Worm (Caenorhabditis elegans) whole organism, young adult: ENCODE measurements around the gene fbxb-20.
A peak's percentile ranks its signal among the peaks of the same experiment; 100 is the strongest.

Experiments
- B0035.1 ChIP-seq: sonication (generic microtip); optimal IDR thresholded peaks from 2 replicates; lab custom pipeline; 2016; ENCODE audit warnings: missing genetic modification characterization, mild to moderate bottlenecking, missing compliant biosample characterization, missing genotype, missing genetic modification reagents
- D2030.7 ChIP-seq: fragments of 200-800 bp; sonication (Bioruptor generic); IDR thresholded peaks from 2 replicates; pipeline ENCODE4 v1.3.6; 2022; ENCODE audit warnings: missing genetic modification reagents, missing genetic modification characterization, missing compliant biosample characterization
- F23B12.7 ChIP-seq: sonication (generic microtip); optimal IDR thresholded peaks from 2 replicates; lab custom pipeline; 2017; ENCODE audit warnings: missing genetic modification characterization, mild to moderate bottlenecking, missing compliant biosample characterization, antibody characterized with exemption, moderate library complexity; ENCODE audit not compliant: insufficient read depth
- F49E8.2 ChIP-seq: sonication (generic microtip); optimal IDR thresholded peaks from 3 replicates; lab custom pipeline; 2017; ENCODE audit warnings: missing genetic modification characterization, mild to moderate bottlenecking, missing compliant biosample characterization, antibody characterized with exemption, moderate library complexity; ENCODE audit not compliant: insufficient read depth
- F52B5.7 ChIP-seq: sonication (generic microtip); optimal IDR thresholded peaks from 2 replicates; lab custom pipeline; 2016; ENCODE audit warnings: mild to moderate bottlenecking, missing genetic modification characterization, missing compliant biosample characterization
- T07F8.4 ChIP-seq: sonication (generic microtip); optimal IDR thresholded peaks from 2 replicates; lab custom pipeline; 2016; ENCODE audit warnings: mild to moderate bottlenecking, missing genetic modification characterization, moderate library complexity, missing compliant biosample characterization
- ama-1 ChIP-seq, 3 experiments: fragments of 150-350 bp in 1 of 3; sonication (generic microtip) in 2 of 3; optimal IDR thresholded peaks; 2 replicates each; lab custom pipeline; 2014 to 2018; ENCODE audit warnings: missing biosample characterization in 2 of 3, missing genetic modification characterization in 2 of 3, missing genetic modification reagents in 2 of 3
- aptf-2 ChIP-seq: fragments of 200-800 bp; sonication (Bioruptor generic); conservative IDR thresholded peaks from 2 replicates; pipeline ENCODE4 v1.3.6; 2022; ENCODE audit warnings: missing genetic modification reagents, missing genetic modification characterization, missing compliant biosample characterization
- atf-7 ChIP-seq: sonication (generic microtip); optimal IDR thresholded peaks from 2 replicates; lab custom pipeline; 2017; ENCODE audit warnings: mild to moderate bottlenecking, missing genetic modification characterization, missing compliant biosample characterization
- attf-5 ChIP-seq: fragments of 200-800 bp; sonication (Bioruptor generic); optimal IDR thresholded peaks from 2 replicates; lab custom pipeline; 2018; ENCODE audit warnings: mild to moderate bottlenecking, missing genetic modification characterization, missing compliant biosample characterization
- attf-6 ChIP-seq: fragments of 200-800 bp; sonication (Bioruptor generic); IDR thresholded peaks from 2 replicates; pipeline ENCODE4 v1.3.6; 2022; ENCODE audit warnings: missing genetic modification reagents, missing genetic modification characterization, missing compliant biosample characterization
- ccch-3 ChIP-seq: fragments of 200-800 bp; sonication (Bioruptor generic); optimal IDR thresholded peaks from 2 replicates; lab custom pipeline; 2018; ENCODE audit warnings: mild to moderate bottlenecking, missing genetic modification characterization, missing compliant biosample characterization
- ceh-40 ChIP-seq: fragments of 200-800 bp; sonication (Bioruptor generic); IDR thresholded peaks from 2 replicates; pipeline ENCODE4 v1.3.6; 2022; ENCODE audit warnings: missing genetic modification characterization, missing compliant biosample characterization
- ceh-58 ChIP-seq: fragments of 200-800 bp; sonication (Bioruptor generic); IDR thresholded peaks from 2 replicates; pipeline ENCODE4 v1.3.6; 2022; ENCODE audit warnings: missing genetic modification characterization, missing compliant biosample characterization
- ceh-91 ChIP-seq: fragments of 200-800 bp; sonication (Bioruptor generic); IDR thresholded peaks from 2 replicates; pipeline ENCODE4 v1.3.6; 2022; ENCODE audit warnings: missing genetic modification reagents, missing genetic modification characterization, missing compliant biosample characterization
- dox-1 ChIP-seq: fragments of 200-800 bp; sonication (Bioruptor generic); IDR thresholded peaks from 2 replicates; pipeline ENCODE4 v1.3.6; 2022; ENCODE audit warnings: missing genetic modification reagents, missing genetic modification characterization, missing compliant biosample characterization
- efl-1 ChIP-seq: fragments of 150-350 bp; optimal IDR thresholded peaks from 2 replicates; lab custom pipeline; 2014; ENCODE audit warnings: missing biosample characterization, missing genetic modification reagents, missing genetic modification characterization
- egrh-3 ChIP-seq: fragments of 200-800 bp; sonication (Bioruptor generic); IDR thresholded peaks from 2 replicates; pipeline ENCODE4 v1.3.6; 2022; ENCODE audit warnings: missing genetic modification reagents, missing genetic modification characterization, missing compliant biosample characterization
- fkh-3 ChIP-seq: sonication (generic microtip); optimal IDR thresholded peaks from 2 replicates; lab custom pipeline; 2016; ENCODE audit warnings: mild to moderate bottlenecking, missing genetic modification characterization, missing compliant biosample characterization
- hlh-26 ChIP-seq: fragments of 200-800 bp; sonication (Bioruptor generic); conservative IDR thresholded peaks from 2 replicates; pipeline ENCODE4 v1.3.6; 2022; ENCODE audit warnings: missing genetic modification reagents, missing genetic modification characterization, missing compliant biosample characterization
- lag-1 ChIP-seq: fragments of 200-800 bp; sonication (Bioruptor generic); IDR thresholded peaks from 2 replicates; pipeline ENCODE4 v1.3.6; 2022; ENCODE audit warnings: missing genetic modification reagents, missing genetic modification characterization, missing compliant biosample characterization
- let-607 ChIP-seq, 2 experiments: fragments of 200-800 bp in 1 of 2; sonication (Bioruptor generic) in 1 of 2; sonication (generic microtip) in 1 of 2; optimal IDR thresholded peaks; 2 replicates each; lab custom pipeline; 2016 to 2018; ENCODE audit warnings: mild to moderate bottlenecking in 2 of 2, missing compliant biosample characterization in 2 of 2, missing genetic modification characterization in 2 of 2, moderate library complexity in 2 of 2, missing genotype in 1 of 2
- lin-40 ChIP-seq: sonication (generic microtip); optimal IDR thresholded peaks from 2 replicates; lab custom pipeline; 2016; ENCODE audit warnings: missing genetic modification characterization, mild to moderate bottlenecking, missing compliant biosample characterization, missing genotype, missing genetic modification reagents
- lsl-1 ChIP-seq: fragments of 200-800 bp; sonication (Bioruptor generic); optimal IDR thresholded peaks from 2 replicates; lab custom pipeline; 2018; ENCODE audit warnings: mild to moderate bottlenecking, missing genetic modification characterization, moderate library complexity, missing compliant biosample characterization
- madf-3 ChIP-seq: fragments of 200-800 bp; sonication (Bioruptor generic); IDR thresholded peaks from 2 replicates; pipeline ENCODE4 v1.3.6; 2022; ENCODE audit warnings: missing genetic modification reagents, missing genetic modification characterization, missing compliant biosample characterization
- mes-4 ChIP-seq: sonication (generic microtip); optimal IDR thresholded peaks from 2 replicates; lab custom pipeline; 2016; ENCODE audit warnings: missing genotype, missing genetic modification characterization, missing compliant biosample characterization
- nfyb-1 ChIP-seq: fragments of 200-800 bp; sonication (Bioruptor generic); IDR thresholded peaks from 2 replicates; pipeline ENCODE4 v1.3.6; 2022; ENCODE audit warnings: missing genetic modification reagents, missing genetic modification characterization, missing compliant biosample characterization
- nhr-179 ChIP-seq: sonication (generic microtip); optimal IDR thresholded peaks from 2 replicates; lab custom pipeline; 2016; ENCODE audit warnings: mild to moderate bottlenecking, missing genetic modification characterization, missing compliant biosample characterization
- nhr-27 ChIP-seq: fragments of 200-800 bp; sonication (Bioruptor generic); optimal IDR thresholded peaks from 2 replicates; lab custom pipeline; 2018; ENCODE audit warnings: mild to moderate bottlenecking, missing genetic modification characterization, moderate library complexity, missing compliant biosample characterization
- repo-1 ChIP-seq: sonication (generic microtip); optimal IDR thresholded peaks from 2 replicates; lab custom pipeline; 2017; ENCODE audit warnings: mild to moderate bottlenecking, missing genetic modification characterization, missing compliant biosample characterization
- rpc-1 ChIP-seq, 2 experiments: fragments of 150-350 bp in 1 of 2; sonication (generic microtip) in 1 of 2; optimal IDR thresholded peaks; 2 replicates each; lab custom pipeline; 2014 to 2018; ENCODE audit warnings: missing biosample characterization in 1 of 2, missing genetic modification characterization in 1 of 2, missing genetic modification reagents in 1 of 2, missing genotype in 1 of 2
- sea-2 ChIP-seq: fragments of 200-800 bp; sonication (Bioruptor generic); IDR thresholded peaks from 2 replicates; pipeline ENCODE4 v1.3.6; 2022; ENCODE audit warnings: missing genetic modification characterization, missing compliant biosample characterization
- snpc-1.3 ChIP-seq: sonication (generic microtip); optimal IDR thresholded peaks from 2 replicates; lab custom pipeline; 2017; ENCODE audit warnings: missing genetic modification characterization, mild to moderate bottlenecking, missing compliant biosample characterization, antibody characterized with exemption, moderate library complexity, missing genotype, missing genetic modification reagents; ENCODE audit not compliant: insufficient read depth
- sptf-2 ChIP-seq: fragments of 200-800 bp; sonication (Bioruptor generic); optimal IDR thresholded peaks from 2 replicates; lab custom pipeline; 2018; ENCODE audit warnings: mild to moderate bottlenecking, missing genetic modification characterization, missing compliant biosample characterization
- tbp1 ChIP-seq: fragments of 200-800 bp; sonication (Bioruptor generic); optimal IDR thresholded peaks from 2 replicates; lab custom pipeline; 2018; ENCODE audit warnings: mild to moderate bottlenecking, missing genetic modification characterization, missing compliant biosample characterization
- tbx-9 ChIP-seq: sonication (generic microtip); optimal IDR thresholded peaks from 2 replicates; lab custom pipeline; 2016; ENCODE audit warnings: borderline replicate concordance, missing genetic modification characterization, inconsistent platforms, missing compliant biosample characterization
- unc-130 ChIP-seq: sonication (generic microtip); optimal IDR thresholded peaks from 2 replicates; lab custom pipeline; 2016; ENCODE audit warnings: missing genetic modification reagents, missing genetic modification characterization, missing compliant biosample characterization
- unc-62 ChIP-seq: fragments of 150-350 bp; optimal IDR thresholded peaks from 2 replicates; lab custom pipeline; 2014; ENCODE audit warnings: missing biosample characterization, missing genetic modification reagents, missing genetic modification characterization
- ztf-26 ChIP-seq: sonication (generic microtip); optimal IDR thresholded peaks from 2 replicates; lab custom pipeline; 2017; ENCODE audit warnings: missing genetic modification characterization, missing compliant biosample characterization
- ztf-3 ChIP-seq: fragments of 200-800 bp; sonication (Bioruptor generic); optimal IDR thresholded peaks from 2 replicates; lab custom pipeline; 2018; ENCODE audit warnings: mild to moderate bottlenecking, missing genetic modification characterization, missing compliant biosample characterization
- ztf-6 ChIP-seq: fragments of 200-800 bp; sonication (Bioruptor generic); IDR thresholded peaks from 2 replicates; pipeline ENCODE4 v1.3.6; 2022; ENCODE audit warnings: missing genetic modification reagents, missing genetic modification characterization, missing compliant biosample characterization

fbxb-20 gene

ce11 chrII:1650502-1650901 lies at the start of gene fbxb-20:
TSS of gene fbxb-20 (minus strand) at chrII:1650602.
- TF ChIP-seq F49E8.2 (tag; lab: Kevin White, UChicago) (no peak), D2030.7 (GFP tag; lab: Robert Waterston, UW) (no peak), unc-62 (GFP tag; lab: Kevin White, UChicago) (no peak), repo-1 (tag; lab: Kevin White, UChicago) (no peak), tbx-9 (tag; lab: Kevin White, UChicago) (no peak), T07F8.4 (no peak), ccch-3 (GFP tag; lab: Kevin White, UChicago) (no peak), nhr-179 (tag; lab: Kevin White, UChicago) (no peak)
- TF ChIP-seq, all 124 proteins: peak for 0

DNA sequence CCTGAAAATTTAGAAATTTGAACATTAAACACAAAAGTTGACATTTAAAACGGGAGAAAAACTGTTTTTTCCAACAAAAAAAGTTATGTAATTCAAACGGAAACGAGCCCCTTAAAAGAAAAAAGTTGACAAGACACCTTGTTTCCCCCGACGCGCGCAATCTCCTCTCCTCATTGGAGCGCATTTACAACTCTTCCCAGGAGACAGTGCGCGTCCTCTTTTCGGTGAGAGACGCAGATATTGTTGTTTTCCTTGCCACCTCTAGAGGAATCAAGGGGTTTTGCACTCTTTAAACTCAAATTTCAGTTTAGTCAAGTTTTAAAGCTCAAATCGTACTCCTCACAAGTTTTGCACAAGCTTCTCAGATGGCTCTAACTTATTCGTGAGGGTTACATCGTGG lies 45.5 kb upstream of the fbxb-20 start, which contains the start of gene F58E1.13:
Gene F58E1.13, minus strand, starts transcription at position 12 of the 400 bp plus-strand sequence.
- TF ChIP-seq efl-1 (GFP tag; lab: Kevin White, UChicago): peak; percentile 5
- no peak for TF ChIP-seq lsl-1
- no peak for TF ChIP-seq hlh-26 (GFP tag; lab: Robert Waterston, UW)
- TF ChIP-seq tbp1 (GFP tag; lab: Kevin White, UChicago): no peak
- no peak for TF ChIP-seq attf-5 (GFP tag; lab: Kevin White, UChicago)
- TF ChIP-seq sptf-2 (GFP tag; lab: Kevin White, UChicago): no peak
- no peak for TF ChIP-seq unc-62 (GFP tag; lab: Kevin White, UChicago)
- peak; percentile 90 for TF ChIP-seq aptf-2

DNA sequence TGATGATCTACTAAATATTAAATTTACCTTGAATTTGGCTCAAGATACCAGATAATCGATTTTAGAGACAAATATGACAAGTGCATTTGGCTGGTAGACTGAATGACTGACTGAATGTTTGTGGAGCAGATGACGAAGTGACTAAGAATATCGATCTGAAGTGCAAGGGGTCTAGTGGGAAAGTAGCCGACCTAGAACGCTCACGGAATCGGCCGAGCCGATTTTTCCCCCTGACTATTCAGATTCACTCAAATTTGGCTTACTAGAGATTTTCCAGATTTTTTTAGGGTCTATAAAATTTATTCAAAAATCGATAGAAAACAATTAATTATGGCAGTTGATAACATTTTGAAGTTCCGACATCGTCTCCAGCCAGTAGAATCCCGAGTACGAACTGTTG lies 44.1 kb upstream of the fbxb-20 start, which contains the start of gene fbxc-26:
Gene fbxc-26, minus strand, starts transcription at position 101 of the 400 bp plus-strand sequence.
- TF ChIP-seq mes-4 (no peak), ceh-91 (GFP tag; lab: Robert Waterston, UW) (no peak), fkh-3 (tag; lab: Kevin White, UChicago) (no peak), ceh-40 (no peak), attf-6 (no peak), F52B5.7 (tag; lab: Kevin White, UChicago) (no peak), rpc-1 (optimal IDR thresholded peaks at IDR 0.05; lab: Kevin White, UChicago) (no peak), rpc-1 (tag; optimal IDR thresholded peaks at IDR 0.05; lab: Kevin White, UChicago) (no peak), lin-40 (no peak), egrh-3 (no peak), ama-1 (optimal IDR thresholded peaks at IDR 0.05; lab: Kevin White, UChicago) (no peak), ama-1 (GFP tag; optimal IDR thresholded peaks at IDR 0.05; lab: Kevin White, UChicago) (no peak), ceh-58 (GFP tag; lab: Robert Waterston, UW) (no peak), hlh-26 (GFP tag; lab: Robert Waterston, UW) (no peak), atf-7 (tag; lab: Kevin White, UChicago) (no peak), unc-130 (no peak), sea-2 (GFP tag; lab: Robert Waterston, UW) (no peak), tbp1 (GFP tag; lab: Kevin White, UChicago) (no peak), madf-3 (GFP tag; lab: Robert Waterston, UW) (no peak), attf-5 (GFP tag; lab: Kevin White, UChicago) (no peak), ztf-26 (tag; lab: Kevin White, UChicago) (no peak), ztf-3 (no peak)

- no peak for TF ChIP-seq let-607 (tag; optimal IDR thresholded peaks at IDR 0.05; lab: Kevin White, UChicago)
- no peak for TF ChIP-seq nhr-27 (tag; lab: Kevin White, UChicago)
- no peak for TF ChIP-seq nfyb-1 (GFP tag; lab: Robert Waterston, UW)
- no peak for TF ChIP-seq tbp1 (GFP tag; lab: Kevin White, UChicago)
- no peak for TF ChIP-seq tbx-9 (tag; lab: Kevin White, UChicago)
- no peak for TF ChIP-seq unc-130
- TF ChIP-seq F23B12.7 (tag; lab: Kevin White, UChicago): no peak
- no peak for TF ChIP-seq ztf-3
- no peak for TF ChIP-seq lag-1 (GFP tag; lab: Robert Waterston, UW)
- no peak for TF ChIP-seq B0035.1 (tag; lab: Kevin White, UChicago)
- TF ChIP-seq ztf-6 (GFP tag; lab: Robert Waterston, UW): no peak
- TF ChIP-seq dox-1: no peak
- no peak for TF ChIP-seq snpc-1.3 (tag; lab: Kevin White, UChicago)
- TF ChIP-seq, all 124 proteins: peak for 0
Measured at ce11 chrII:1692827-1693226, 42.4 kb upstream of the fbxb-20 start, which contains the start of gene fbxc-21. TSS of gene fbxc-21 (minus strand) at chrII:1692927.
